Fruit fly (Drosophila melanogaster): ENCODE measurements around the gene CG32074.
A peak's percentile ranks its signal among the peaks of the same experiment; 100 is the strongest.

Gene CG32074

dm6 chr3L:11130535-11130934, 1.6 kb downstream of the CG32074 start, which contains the start of gene nol:
TSS of gene nol (plus strand) at chr3L:11130835.
- TF ChIP-seq CG4496 (GFP tag; IDR thresholded peaks at IDR 0.05) = no peak
- TF ChIP-seq Pif1A (GFP tag; optimal IDR thresholded peaks at IDR 0.05) = no peak
- no peak for TF ChIP-seq fd96Ca (GFP tag; IDR thresholded peaks at IDR 0.05)

dm6 chr3L:11125636-11126532, 6.2 kb downstream of the CG32074 start:
- TF ChIP-seq Pif1B (GFP tag; optimal IDR thresholded peaks at IDR 0.05) = no peak

- no peak for TF ChIP-seq CG15710 (tag; optimal IDR thresholded peaks at IDR 0.05)
- TF ChIP-seq Pif1A (GFP tag; optimal IDR thresholded peaks at IDR 0.05) = no peak
- no peak for TF ChIP-seq D1 (tag; optimal IDR thresholded peaks at IDR 0.05)
- no peak for TF ChIP-seq Snoo (tag; optimal IDR thresholded peaks at IDR 0.05)
- TF ChIP-seq Ets98B (GFP tag; IDR thresholded peaks at IDR 0.05) = no peak
- TF ChIP-seq CG10348 (GFP tag; IDR thresholded peaks at IDR 0.05) = no peak
- no peak for TF ChIP-seq gl (tag; optimal IDR thresholded peaks at IDR 0.05)
- TF ChIP-seq CG13204 (GFP tag; optimal IDR thresholded peaks at IDR 0.05) = no peak
- TF ChIP-seq CG8301 (tag; optimal IDR thresholded peaks at IDR 0.05) = no peak
- TF ChIP-seq EcR (GFP tag; optimal IDR thresholded peaks at IDR 0.05) = no peak
- no peak for TF ChIP-seq CG17806 (tag; optimal IDR thresholded peaks at IDR 0.05)
- no peak for TF ChIP-seq CG34367 (tag; optimal IDR thresholded peaks at IDR 0.05)
Observed at dm6 chr3L:11124841-11125240, 7.3 kb downstream of the CG32074 start.

dm6 chr3L:11124439-11124838, 7.7 kb downstream of the CG32074 start:
- TF ChIP-seq CG14655 (GFP tag; optimal IDR thresholded peaks at IDR 0.05) = peak; percentile 47
- TF ChIP-seq CG15710 (tag; optimal IDR thresholded peaks at IDR 0.05) = no peak

dm6 chr3L:11123598-11124284, 8.4 kb downstream of the CG32074 start:
- TF ChIP-seq CG4496 (GFP tag; IDR thresholded peaks at IDR 0.05) (0 out of 3 replicates have a peak, but pooled peaks have one; percentile 11), CG34367 (tag; optimal IDR thresholded peaks at IDR 0.05) (no peak)

dm6 chr3L:11123088-11123487, 9.0 kb downstream of the CG32074 start, which contains the start of the genes Ufd1 and NaPi-III:
TSS of gene Ufd1 (minus strand) at chr3L:11123216.
TSS of gene NaPi-III (plus strand) at chr3L:11123348.
- TF ChIP-seq fd96Ca (GFP tag; IDR thresholded peaks at IDR 0.05) = 0 out of 3 replicates have a peak, but pooled peaks have one; percentile 24
- TF ChIP-seq gl (tag; optimal IDR thresholded peaks at IDR 0.05) = no peak
- TF ChIP-seq CG14655 (GFP tag; optimal IDR thresholded peaks at IDR 0.05) = no peak
- TF ChIP-seq D1 (tag; optimal IDR thresholded peaks at IDR 0.05) = no peak
- TF ChIP-seq CG34367 (tag; optimal IDR thresholded peaks at IDR 0.05) = no peak
- TF ChIP-seq CG4496 (GFP tag; IDR thresholded peaks at IDR 0.05) = peak; percentile 76
- TF ChIP-seq Pif1A (GFP tag; optimal IDR thresholded peaks at IDR 0.05) = peak; percentile 1
- TF ChIP-seq CG10348 (GFP tag; IDR thresholded peaks at IDR 0.05) = no peak
- peak; percentile 69 for TF ChIP-seq CG32121 (GFP tag; IDR thresholded peaks at IDR 0.05)
- TF ChIP-seq CG8159 (tag; optimal IDR thresholded peaks at IDR 0.05) = no peak
- TF ChIP-seq CG8301 (tag; optimal IDR thresholded peaks at IDR 0.05) = no peak
- peak; percentile 76 for TF ChIP-seq Ets98B (GFP tag; IDR thresholded peaks at IDR 0.05)
- peak; percentile 31 for TF ChIP-seq CG15710 (tag; optimal IDR thresholded peaks at IDR 0.05)
- peak; percentile 43 for TF ChIP-seq Snoo (tag; optimal IDR thresholded peaks at IDR 0.05)
- 0 out of 2 replicates have a peak, but pooled peaks have one; percentile 23 for TF ChIP-seq rn (GFP tag; IDR thresholded peaks at IDR 0.05)
- TF ChIP-seq CG13204 (GFP tag; optimal IDR thresholded peaks at IDR 0.05) = no peak

- TF ChIP-seq Snoo (tag; optimal IDR thresholded peaks at IDR 0.05) (peak; percentile 68), Ets98B (GFP tag; IDR thresholded peaks at IDR 0.05) (peak; percentile 76), fd96Ca (GFP tag; IDR thresholded peaks at IDR 0.05) (peak; percentile 69; the same call in 1 of the 3 replicates), CG4496 (GFP tag; IDR thresholded peaks at IDR 0.05) (peak; percentile 80), rn (GFP tag; IDR thresholded peaks at IDR 0.05) (peak; percentile 39; the same call in 1 of the 2 replicates), CG34367 (tag; optimal IDR thresholded peaks at IDR 0.05) (peak; percentile 87), CG8159 (tag; optimal IDR thresholded peaks at IDR 0.05) (peak; percentile 84), CG10348 (GFP tag; IDR thresholded peaks at IDR 0.05) (no peak), D1 (tag; optimal IDR thresholded peaks at IDR 0.05) (peak; percentile 43), CG8301 (tag; optimal IDR thresholded peaks at IDR 0.05) (peak; percentile 82), CG12605 (GFP tag; IDR thresholded peaks at IDR 0.05) (peak; percentile 90), CG13204 (GFP tag; optimal IDR thresholded peaks at IDR 0.05) (peak; percentile 89), Pif1B (GFP tag; optimal IDR thresholded peaks at IDR 0.05) (peak; percentile 92), CG15710 (tag; optimal IDR thresholded peaks at IDR 0.05) (peak; percentile 84), CG32121 (GFP tag; IDR thresholded peaks at IDR 0.05) (peak; percentile 63; the same call in 1 of the 2 replicates), CG9948 (tag; optimal IDR thresholded peaks at IDR 0.05) (peak; percentile 66), CG14655 (GFP tag; optimal IDR thresholded peaks at IDR 0.05) (peak; percentile 89), EcR (GFP tag; optimal IDR thresholded peaks at IDR 0.05) (peak; percentile 17), CG17806 (tag; optimal IDR thresholded peaks at IDR 0.05) (peak; percentile 74), gl (tag; optimal IDR thresholded peaks at IDR 0.05) (peak; percentile 95), Pif1A (GFP tag; optimal IDR thresholded peaks at IDR 0.05) (peak; percentile 91)
Observed at dm6 chr3L:11120419-11120958, 11.6 kb downstream of the CG32074 start, which contains the start of the genes FoxK and mRpL2. TSS of gene FoxK (minus strand) at chr3L:11120783. TSS of gene mRpL2 (plus strand) at chr3L:11120847.

All from whole organism, pupa.